Fruit fly (Drosophila melanogaster) whole organism, embryonic: Measurements from ENCODE around the gene Shaw.
A peak's percentile ranks its signal among the peaks of the same experiment; 100 is the strongest.

ENCODE experiments used
- CG12744 ChIP-seq: fragments of 200-800 bp; sonication (Bioruptor generic); optimal IDR thresholded peaks from 2 replicates; lab custom pipeline; 2016; ENCODE audit warnings: missing biosample characterization, missing genetic modification characterization
- CG2129 ChIP-seq: fragments of 200-800 bp; sonication (Bioruptor generic); IDR thresholded peaks from 2 replicates; pipeline ENCODE4 v1.3.6; 2022; ENCODE audit warnings: missing biosample characterization, missing genetic modification characterization; ENCODE audit not compliant: partially characterized antibody
- CG30431 ChIP-seq: fragments of 200-800 bp; sonication (Bioruptor generic); optimal IDR thresholded peaks from 2 replicates; lab custom pipeline; 2017; ENCODE audit warnings: missing biosample characterization, missing genetic modification characterization
- CG43689 ChIP-seq: fragments of 200-800 bp; sonication (Bioruptor generic); IDR thresholded peaks from 2 replicates; pipeline ENCODE4 v1.3.6; 2022; ENCODE audit warnings: missing biosample characterization, missing genetic modification characterization
- CG4424 ChIP-seq: fragments of 200-800 bp; sonication (Bioruptor generic); optimal IDR thresholded peaks from 3 replicates; lab custom pipeline; 2016; ENCODE audit warnings: missing biosample characterization, missing genetic modification characterization
- CG7786 ChIP-seq: fragments of 200-800 bp; sonication (Bioruptor generic); optimal IDR thresholded peaks from 2 replicates; lab custom pipeline; 2016; ENCODE audit warnings: missing biosample characterization, missing genetic modification characterization
- ind ChIP-seq: fragments of 200-800 bp; sonication (Bioruptor generic); optimal IDR thresholded peaks from 3 replicates; lab custom pipeline; 2016; ENCODE audit warnings: missing biosample characterization, missing genetic modification characterization
- pb ChIP-seq: fragments of 200-800 bp; sonication (Bioruptor generic); optimal IDR thresholded peaks from 3 replicates; lab custom pipeline; 2016; ENCODE audit warnings: missing biosample characterization, missing genetic modification characterization

dm6 chr2L:3748691-3749090 lies 30.7 kb downstream of the Shaw start:
- TF ChIP-seq CG12744 (peak; percentile 8), pb (GFP tag; lab: Kevin White, UChicago) (no peak), CG43689 (GFP tag; lab: Robert Waterston, UW) (0 out of 2 replicates have a peak, but pooled peaks have one; percentile 22), CG2129 (GFP tag; lab: Robert Waterston, UW) (no peak), ind (GFP tag; lab: Kevin White, UChicago) (no peak), CG30431 (no peak), CG4424 (GFP tag; lab: Kevin White, UChicago) (no peak), CG7786 (GFP tag; lab: Kevin White, UChicago) (no peak)
